Fruit fly (Drosophila melanogaster) whole organism, embryonic: ENCODE measurements around the gene CG13376.

Source experiments
- Adf1 ChIP-seq: fragments of 200-800 bp; sonication (Bioruptor generic); IDR thresholded peaks from 2 replicates; pipeline ENCODE4 v1.3.6; 2022; ENCODE audit warnings: missing biosample characterization, missing genetic modification characterization
- Blimp-1 ChIP-seq: fragments of 200-800 bp; sonication (Bioruptor generic); optimal IDR thresholded peaks from 3 replicates; lab custom pipeline; 2018; ENCODE audit warnings: missing biosample characterization, missing genetic modification characterization, mild to moderate bottlenecking, moderate library complexity, missing genetic modification reagents
- CG10321 ChIP-seq: fragments of 200-800 bp; sonication (Bioruptor generic); IDR thresholded peaks from 2 replicates; pipeline ENCODE4 v1.3.6; 2022; ENCODE audit warnings: missing biosample characterization, missing genetic modification characterization
- CG12744 ChIP-seq: fragments of 200-800 bp; sonication (Bioruptor generic); optimal IDR thresholded peaks from 2 replicates; lab custom pipeline; 2016; ENCODE audit warnings: missing biosample characterization, missing genetic modification characterization
- CG13424 ChIP-seq: fragments of 200-800 bp; sonication (Bioruptor generic); optimal IDR thresholded peaks from 2 replicates; lab custom pipeline; 2019; ENCODE audit warnings: missing biosample characterization, mild to moderate bottlenecking, missing genetic modification characterization, moderate library complexity
- CG14014 ChIP-seq: fragments of 200-800 bp; sonication (Bioruptor generic); IDR thresholded peaks from 2 replicates; pipeline ENCODE4 v1.3.6; 2022; ENCODE audit warnings: missing biosample characterization, missing genetic modification characterization
- CG15601 ChIP-seq: fragments of 200-800 bp; sonication (Bioruptor generic); optimal IDR thresholded peaks from 3 replicates; lab custom pipeline; 2019; ENCODE audit warnings: missing biosample characterization, mild to moderate bottlenecking, missing genetic modification characterization, moderate library complexity
- CG16863 ChIP-seq: fragments of 200-800 bp; sonication (Bioruptor generic); optimal IDR thresholded peaks from 3 replicates; lab custom pipeline; 2016; ENCODE audit warnings: missing biosample characterization, missing genetic modification characterization
- CG17186 ChIP-seq: fragments of 200-800 bp; sonication (Bioruptor generic); optimal IDR thresholded peaks from 3 replicates; lab custom pipeline; 2017; ENCODE audit warnings: missing biosample characterization, missing genetic modification reagents, missing genetic modification characterization
- CG1832 ChIP-seq: fragments of 200-800 bp; sonication (Bioruptor generic); optimal IDR thresholded peaks from 2 replicates; lab custom pipeline; 2017; ENCODE audit warnings: missing biosample characterization, mild to moderate bottlenecking, missing genetic modification characterization, inconsistent platforms
- CG18476 ChIP-seq: fragments of 200-800 bp; sonication (Bioruptor generic); optimal IDR thresholded peaks from 2 replicates; lab custom pipeline; 2016; ENCODE audit warnings: missing biosample characterization, mild to moderate bottlenecking, missing genetic modification characterization
- CG18619 ChIP-seq: fragments of 200-800 bp; sonication (Bioruptor generic); optimal IDR thresholded peaks from 3 replicates; lab custom pipeline; 2017; ENCODE audit warnings: missing biosample characterization, mild to moderate bottlenecking, missing genetic modification characterization
- CG18764 ChIP-seq: fragments of 200-800 bp; sonication (Bioruptor generic); optimal IDR thresholded peaks from 3 replicates; lab custom pipeline; 2016; ENCODE audit warnings: missing biosample characterization, missing genetic modification characterization
- CG2678 ChIP-seq: fragments of 200-800 bp; sonication (Bioruptor generic); optimal IDR thresholded peaks from 3 replicates; lab custom pipeline; 2019; ENCODE audit warnings: missing biosample characterization, mild to moderate bottlenecking, missing genetic modification characterization, moderate library complexity
- CG3163 ChIP-seq: fragments of 200-800 bp; sonication (Bioruptor generic); optimal IDR thresholded peaks from 3 replicates; lab custom pipeline; 2016; ENCODE audit warnings: missing biosample characterization, missing genetic modification characterization
- CG32767 ChIP-seq: fragments of 200-800 bp; sonication (Bioruptor generic); IDR thresholded peaks from 2 replicates; pipeline ENCODE4 v1.3.6; 2022; ENCODE audit warnings: missing biosample characterization, missing genetic modification characterization
- CG32772 ChIP-seq: fragments of 200-800 bp; sonication (Bioruptor generic); IDR thresholded peaks from 2 replicates; pipeline ENCODE4 v1.3.6; 2022; ENCODE audit warnings: missing biosample characterization, missing genetic modification characterization
- CG34422 ChIP-seq: fragments of 200-800 bp; sonication (Bioruptor generic); IDR thresholded peaks from 3 replicates; pipeline ENCODE4 v1.3.6; 2022; ENCODE audit warnings: missing biosample characterization, missing genetic modification characterization
- CG4360 ChIP-seq: fragments of 200-800 bp; sonication (Bioruptor generic); IDR thresholded peaks from 2 replicates; pipeline ENCODE4 v1.3.6; 2022; ENCODE audit warnings: missing biosample characterization, missing genetic modification characterization
- CG5245 ChIP-seq: fragments of 200-800 bp; sonication (Bioruptor generic); optimal IDR thresholded peaks from 3 replicates; lab custom pipeline; 2016; ENCODE audit warnings: missing biosample characterization, missing genetic modification characterization
- CG7839 ChIP-seq: fragments of 200-800 bp; sonication (Bioruptor generic); optimal IDR thresholded peaks from 3 replicates; lab custom pipeline; 2018; ENCODE audit warnings: missing biosample characterization, mild to moderate bottlenecking, missing genetic modification characterization, moderate library complexity
- CG8765 ChIP-seq: fragments of 200-800 bp; sonication (Bioruptor generic); IDR thresholded peaks from 2 replicates; pipeline ENCODE4 v1.3.6; 2022; ENCODE audit warnings: missing biosample characterization, missing genetic modification characterization
- CG9817 ChIP-seq: fragments of 200-800 bp; sonication (Bioruptor generic); optimal IDR thresholded peaks from 2 replicates; lab custom pipeline; 2018; ENCODE audit warnings: missing biosample characterization, mild to moderate bottlenecking, missing genetic modification characterization, moderate library complexity
- Dek ChIP-seq: fragments of 200-800 bp; sonication (Bioruptor generic); optimal IDR thresholded peaks from 3 replicates; lab custom pipeline; 2019; ENCODE audit warnings: missing biosample characterization, mild to moderate bottlenecking, missing genetic modification characterization, moderate library complexity
- Dip2 ChIP-seq: fragments of 200-800 bp; sonication (Bioruptor generic); IDR thresholded peaks from 2 replicates; pipeline ENCODE4 v1.3.6; 2022; ENCODE audit warnings: missing biosample characterization, missing genetic modification characterization
- Gug ChIP-seq: fragments of 200-800 bp; sonication (Bioruptor generic); IDR thresholded peaks from 4 replicates; pipeline ENCODE4 v1.3.6; 2022; ENCODE audit warnings: missing biosample characterization, missing genetic modification characterization
- Hey ChIP-seq: fragments of 200-800 bp; sonication (Bioruptor generic); optimal IDR thresholded peaks from 3 replicates; lab custom pipeline; 2018; ENCODE audit warnings: missing biosample characterization, mild to moderate bottlenecking, missing genetic modification characterization
- Hmx ChIP-seq: fragments of 200-800 bp; sonication (Bioruptor generic); optimal IDR thresholded peaks from 2 replicates; lab custom pipeline; 2016; ENCODE audit warnings: missing biosample characterization, missing genetic modification characterization
- Lim3 ChIP-seq: fragments of 200-800 bp; sonication (Bioruptor generic); IDR thresholded peaks from 2 replicates; pipeline ENCODE4 v1.3.6; 2022; ENCODE audit warnings: missing biosample characterization, missing genetic modification characterization
- Mad ChIP-seq: fragments of 200-800 bp; sonication (Bioruptor generic); optimal IDR thresholded peaks from 2 replicates; lab custom pipeline; 2016; ENCODE audit warnings: missing biosample characterization, missing genetic modification characterization
- Scr ChIP-seq: fragments of 200-800 bp; sonication (Bioruptor generic); IDR thresholded peaks from 2 replicates; pipeline ENCODE4 v1.3.6; 2022; ENCODE audit warnings: missing biosample characterization, missing genetic modification characterization; ENCODE audit not compliant: partially characterized antibody
- Side ChIP-seq: fragments of 200-800 bp; sonication (Bioruptor generic); optimal IDR thresholded peaks from 2 replicates; lab custom pipeline; 2016; ENCODE audit warnings: missing biosample characterization, missing genetic modification characterization
- Spps ChIP-seq: fragments of 200-800 bp; sonication (Bioruptor generic); optimal IDR thresholded peaks from 2 replicates; lab custom pipeline; 2018; ENCODE audit warnings: missing biosample characterization, mild to moderate bottlenecking, missing genetic modification characterization
- Usf ChIP-seq: fragments of 200-800 bp; sonication (Bioruptor generic); optimal IDR thresholded peaks from 2 replicates; lab custom pipeline; 2017; ENCODE audit warnings: missing genotype, missing biosample characterization, missing genetic modification characterization
- Xrp1 ChIP-seq: fragments of 200-800 bp; sonication (Bioruptor generic); IDR thresholded peaks from 2 replicates; pipeline ENCODE4 v1.3.6; 2022; ENCODE audit warnings: missing biosample characterization, missing genetic modification characterization
- al ChIP-seq: fragments of 200-800 bp; sonication (Bioruptor generic); IDR thresholded peaks from 2 replicates; pipeline ENCODE4 v1.3.6; 2022; ENCODE audit warnings: missing biosample characterization, missing genetic modification characterization
- amos ChIP-seq: fragments of 200-800 bp; sonication (Bioruptor generic); IDR thresholded peaks from 2 replicates; pipeline ENCODE4 v1.3.6; 2022; ENCODE audit warnings: missing biosample characterization, missing genetic modification characterization; ENCODE audit not compliant: partially characterized antibody
- ash1 ChIP-seq: fragments of 200-800 bp; sonication (Bioruptor generic); optimal IDR thresholded peaks from 2 replicates; lab custom pipeline; 2018; ENCODE audit warnings: missing biosample characterization, mild to moderate bottlenecking, missing genetic modification characterization
- bigmax ChIP-seq: fragments of 200-800 bp; sonication (Bioruptor generic); optimal IDR thresholded peaks from 2 replicates; lab custom pipeline; 2018; ENCODE audit warnings: missing biosample characterization, mild to moderate bottlenecking, missing genetic modification characterization
- crc ChIP-seq: fragments of 200-800 bp; sonication (Bioruptor generic); optimal IDR thresholded peaks from 2 replicates; lab custom pipeline; 2016; ENCODE audit warnings: missing biosample characterization, missing genetic modification characterization
- dmrt11E ChIP-seq: fragments of 200-800 bp; sonication (Bioruptor generic); optimal IDR thresholded peaks from 3 replicates; lab custom pipeline; 2018; ENCODE audit warnings: missing biosample characterization, mild to moderate bottlenecking, missing genetic modification characterization, moderate library complexity
- esg ChIP-seq: fragments of 200-800 bp; sonication (Bioruptor generic); conservative IDR thresholded peaks from 2 replicates; pipeline ENCODE4 v1.3.6; 2022; ENCODE audit warnings: missing biosample characterization, missing genetic modification characterization
- gce ChIP-seq: fragments of 200-800 bp; sonication (Bioruptor generic); IDR thresholded peaks from 3 replicates; pipeline ENCODE4 v1.3.6; 2022; ENCODE audit warnings: missing biosample characterization, missing genetic modification characterization
- inv ChIP-seq: fragments of 200-800 bp; sonication (Bioruptor generic); IDR thresholded peaks from 2 replicates; pipeline ENCODE4 v1.3.6; 2022; ENCODE audit warnings: missing biosample characterization, missing genetic modification characterization; ENCODE audit not compliant: partially characterized antibody
- nmo ChIP-seq: fragments of 200-800 bp; sonication (Bioruptor generic); optimal IDR thresholded peaks from 2 replicates; lab custom pipeline; 2018; ENCODE audit warnings: missing biosample characterization, mild to moderate bottlenecking, missing genetic modification characterization, moderate library complexity
- pb ChIP-seq: fragments of 200-800 bp; sonication (Bioruptor generic); optimal IDR thresholded peaks from 3 replicates; lab custom pipeline; 2016; ENCODE audit warnings: missing biosample characterization, missing genetic modification characterization
- pros ChIP-seq: fragments of 200-800 bp; sonication (Bioruptor generic); optimal IDR thresholded peaks from 3 replicates; lab custom pipeline; 2019; ENCODE audit warnings: missing biosample characterization, mild to moderate bottlenecking, missing genetic modification characterization, moderate library complexity
- tap ChIP-seq: fragments of 200-800 bp; optimal IDR thresholded peaks from 3 replicates; lab custom pipeline; 2019; ENCODE audit warnings: missing biosample characterization, mild to moderate bottlenecking, missing genetic modification characterization, moderate library complexity
- toy ChIP-seq: fragments of 200-800 bp; sonication (Bioruptor generic); IDR thresholded peaks from 2 replicates; pipeline ENCODE4 v1.3.6; 2022; ENCODE audit warnings: missing biosample characterization, missing genetic modification characterization
- wor ChIP-seq: fragments of 200-800 bp; sonication (Bioruptor generic); IDR thresholded peaks from 2 replicates; pipeline ENCODE4 v1.3.6; 2022; ENCODE audit warnings: missing biosample characterization, missing genetic modification characterization
- yki ChIP-seq: fragments of >200 bp; optimal IDR thresholded peaks from 3 replicates; lab custom pipeline; 2018

Gene CG13376

dm6 chrX:278370-279096 lies 11.7 kb upstream of the CG13376 start (continued):
- TF ChIP-seq amos (GFP tag; lab: Robert Waterston, UW) (no peak), CG18476 (GFP tag; lab: Kevin White, UChicago) (no peak), Adf1 (GFP tag; lab: Robert Waterston, UW) (no peak), Lim3 (GFP tag; lab: Robert Waterston, UW) (no peak), toy (GFP tag; lab: Robert Waterston, UW) (no peak), dmrt11E (tag; lab: Kevin White, UChicago) (no peak), Scr (no peak), CG7839 (tag; lab: Kevin White, UChicago) (peak; percentile 3), CG15601 (tag; lab: Kevin White, UChicago) (no peak), pb (GFP tag; lab: Kevin White, UChicago) (no peak), Usf (GFP tag; lab: Kevin White, UChicago) (no peak), CG3163 (GFP tag; lab: Kevin White, UChicago) (no peak), CG5245 (GFP tag; lab: Kevin White, UChicago) (no peak), Hmx (GFP tag; lab: Kevin White, UChicago) (no peak), CG18619 (GFP tag; lab: Kevin White, UChicago) (no peak), Dek (tag; lab: Kevin White, UChicago) (no peak), CG2678 (tag; lab: Kevin White, UChicago) (peak; percentile 40), CG14014 (GFP tag; lab: Robert Waterston, UW) (no peak), CG12744 (no peak), wor (GFP tag; lab: Robert Waterston, UW) (no peak), CG4360 (no peak), CG17186 (GFP tag; lab: Kevin White, UChicago) (no peak), CG8765 (GFP tag; lab: Robert Waterston, UW) (no peak), CG18764 (no peak), CG16863 (no peak), Side (GFP tag; lab: Kevin White, UChicago) (no peak), esg (GFP tag; lab: Robert Waterston, UW) (no peak), CG13424 (tag; lab: Kevin White, UChicago) (no peak), CG1832 (GFP tag; lab: Kevin White, UChicago) (no peak), Spps (no peak), al (GFP tag; lab: Robert Waterston, UW) (no peak), Dip2 (GFP tag; lab: Robert Waterston, UW) (no peak), Gug (no peak), crc (GFP tag; lab: Kevin White, UChicago) (no peak), ash1 (GFP tag; lab: Kevin White, UChicago) (no peak), Xrp1 (GFP tag; lab: Robert Waterston, UW) (0 out of 2 replicates have a peak, but pooled peaks have one; percentile 17), CG10321 (GFP tag; lab: Robert Waterston, UW) (peak; percentile 78), Hey (tag; lab: Kevin White, UChicago) (no peak), CG32767 (peak; percentile 68; the same call in 1 of the 2 replicates), Blimp-1 (GFP tag; lab: Kevin White, UChicago) (no peak), CG9817 (tag; lab: Kevin White, UChicago) (no peak), CG32772 (GFP tag; lab: Robert Waterston, UW) (no peak), Mad (GFP tag; lab: Kevin White, UChicago) (no peak), bigmax (GFP tag; lab: Kevin White, UChicago) (no peak), CG34422 (GFP tag; lab: Robert Waterston, UW) (no peak), nmo (GFP tag; lab: Kevin White, UChicago) (no peak), yki (lab: Kevin White, UChicago) (no peak), inv (GFP tag; lab: Robert Waterston, UW) (no peak), tap (tag; lab: Kevin White, UChicago) (no peak), pros (GFP tag; lab: Kevin White, UChicago) (peak; percentile 54), gce (no peak)
